Worm (Caenorhabditis elegans) whole organism, late embryonic: ENCODE data around the gene Y60A3A.19.
"Not testable (repeated sequence)": the region's sequence is repeated elsewhere in the genome, so short reads cannot be mapped to it uniquely, and the experiment has no call there.

Experiments used
- C38D4.7 ChIP-seq: fragments of 200-800 bp; sonication (Bioruptor generic); optimal IDR thresholded peaks from 2 replicates; lab custom pipeline; 2018; ENCODE audit warnings: mild to moderate bottlenecking, missing genetic modification characterization, moderate library complexity, missing compliant biosample characterization
- F13H6.1 ChIP-seq: sonication (generic microtip); optimal IDR thresholded peaks from 2 replicates; lab custom pipeline; 2016; ENCODE audit warnings: missing genetic modification characterization, missing compliant biosample characterization
- Y22D7AL.16 ChIP-seq: sonication (generic microtip); optimal IDR thresholded peaks from 2 replicates; lab custom pipeline; 2016; ENCODE audit warnings: missing genetic modification characterization, missing compliant biosample characterization
- ama-1 ChIP-seq: fragments of 150-350 bp; optimal IDR thresholded peaks from 2 replicates; lab custom pipeline; 2014
- ceh-14 ChIP-seq: sonication (generic microtip); optimal IDR thresholded peaks from 2 replicates; lab custom pipeline; 2016; ENCODE audit warnings: missing genotype, missing genetic modification characterization, missing compliant biosample characterization
- ceh-18 ChIP-seq: sonication (generic microtip); optimal IDR thresholded peaks from 2 replicates; lab custom pipeline; 2016; ENCODE audit warnings: missing genetic modification characterization, missing compliant biosample characterization
- ceh-19 ChIP-seq: fragments of 200-800 bp; sonication (Bioruptor generic); optimal IDR thresholded peaks from 2 replicates; lab custom pipeline; 2018; ENCODE audit warnings: mild to moderate bottlenecking, missing genetic modification characterization, missing compliant biosample characterization
- ceh-2 ChIP-seq: sonication (generic microtip); optimal IDR thresholded peaks from 2 replicates; lab custom pipeline; 2016; ENCODE audit warnings: missing genotype, missing genetic modification characterization, missing compliant biosample characterization
- ceh-22 ChIP-seq: sonication (generic microtip); optimal IDR thresholded peaks from 2 replicates; lab custom pipeline; 2017; ENCODE audit warnings: missing biosample characterization, missing genetic modification characterization
- ceh-30 ChIP-seq: fragments of 150-350 bp; optimal IDR thresholded peaks from 2 replicates; lab custom pipeline; 2014; ENCODE audit warnings: missing biosample characterization, missing genetic modification characterization
- ceh-34 ChIP-seq: sonication (generic microtip); optimal IDR thresholded peaks from 2 replicates; lab custom pipeline; 2016; ENCODE audit warnings: mild to moderate bottlenecking, missing genetic modification characterization, missing compliant biosample characterization
- ceh-48 ChIP-seq: sonication (generic microtip); optimal IDR thresholded peaks from 2 replicates; lab custom pipeline; 2016; ENCODE audit warnings: missing genetic modification characterization, inconsistent platforms, missing compliant biosample characterization
- ceh-6 ChIP-seq: fragments of 200-800 bp; sonication (Bioruptor generic); optimal IDR thresholded peaks from 2 replicates; lab custom pipeline; 2018; ENCODE audit warnings: mild to moderate bottlenecking, missing genetic modification characterization, missing compliant biosample characterization
- dmd-4 ChIP-seq: sonication (generic microtip); optimal IDR thresholded peaks from 2 replicates; lab custom pipeline; 2016; ENCODE audit warnings: borderline replicate concordance, missing genetic modification characterization, missing compliant biosample characterization
- dve-1 ChIP-seq: sonication (generic microtip); optimal IDR thresholded peaks from 2 replicates; lab custom pipeline; 2017; ENCODE audit warnings: antibody characterized with exemption, mild to moderate bottlenecking, missing genetic modification characterization, missing compliant biosample characterization
- elt-2 ChIP-seq: sonication (generic microtip); optimal IDR thresholded peaks from 2 replicates; lab custom pipeline; 2016; ENCODE audit warnings: missing genetic modification reagents, missing genetic modification characterization, missing compliant biosample characterization
- ets-4 ChIP-seq: sonication (generic microtip); optimal IDR thresholded peaks from 2 replicates; lab custom pipeline; 2016; ENCODE audit warnings: missing genetic modification characterization, missing compliant biosample characterization
- eyg-1 ChIP-seq: sonication (generic microtip); optimal IDR thresholded peaks from 2 replicates; lab custom pipeline; 2016; ENCODE audit warnings: missing genotype, missing genetic modification characterization, missing compliant biosample characterization
- fax-1 ChIP-seq: sonication (generic microtip); optimal IDR thresholded peaks from 2 replicates; lab custom pipeline; 2016; ENCODE audit warnings: missing genotype, missing genetic modification characterization, missing compliant biosample characterization
- fkh-10 ChIP-seq: fragments of 150-350 bp; optimal IDR thresholded peaks from 2 replicates; lab custom pipeline; 2014; ENCODE audit warnings: missing biosample characterization, missing genetic modification reagents, missing genetic modification characterization
- gmeb-2 ChIP-seq: sonication (generic microtip); optimal IDR thresholded peaks from 2 replicates; lab custom pipeline; 2016; ENCODE audit warnings: missing genetic modification characterization, inconsistent platforms, missing compliant biosample characterization
- hlh-30 ChIP-seq: sonication (generic microtip); optimal IDR thresholded peaks from 2 replicates; lab custom pipeline; 2017; ENCODE audit warnings: antibody characterized with exemption, missing genetic modification characterization, missing compliant biosample characterization; ENCODE audit not compliant: insufficient read depth
- hlh-6 ChIP-seq: sonication (generic microtip); optimal IDR thresholded peaks from 2 replicates; lab custom pipeline; 2016; ENCODE audit warnings: missing genotype, missing genetic modification characterization, missing compliant biosample characterization
- nfya-1 ChIP-seq: sonication (generic microtip); optimal IDR thresholded peaks from 2 replicates; lab custom pipeline; 2017; ENCODE audit warnings: missing genetic modification characterization, mild to moderate bottlenecking, missing compliant biosample characterization, antibody characterized with exemption, moderate library complexity
- nhr-11 ChIP-seq: fragments of 150-350 bp; optimal IDR thresholded peaks from 2 replicates; lab custom pipeline; 2014; ENCODE audit warnings: missing biosample characterization, missing genetic modification characterization
- npax-4 ChIP-seq: sonication (generic microtip); optimal IDR thresholded peaks from 2 replicates; lab custom pipeline; 2016; ENCODE audit warnings: missing genetic modification characterization, missing compliant biosample characterization
- odd-2 ChIP-seq: sonication (generic microtip); optimal IDR thresholded peaks from 2 replicates; lab custom pipeline; 2017; ENCODE audit warnings: antibody characterized with exemption, mild to moderate bottlenecking, missing genetic modification characterization, missing compliant biosample characterization
- pat-9 ChIP-seq: fragments of 200-800 bp; sonication (Bioruptor generic); optimal IDR thresholded peaks from 2 replicates; lab custom pipeline; 2018; ENCODE audit warnings: mild to moderate bottlenecking, missing genetic modification characterization, moderate library complexity, missing compliant biosample characterization
- pax-1 ChIP-seq: fragments of 150-350 bp; optimal IDR thresholded peaks from 2 replicates; lab custom pipeline; 2014; ENCODE audit warnings: missing biosample characterization, missing genetic modification characterization
- pqm-1 ChIP-seq: sonication (generic microtip); optimal IDR thresholded peaks from 2 replicates; lab custom pipeline; 2016; ENCODE audit warnings: missing genetic modification characterization, missing compliant biosample characterization
- rnt-1 ChIP-seq: sonication (generic microtip); optimal IDR thresholded peaks from 2 replicates; lab custom pipeline; 2016; ENCODE audit warnings: missing genetic modification characterization, missing compliant biosample characterization
- sdc-2 ChIP-seq: sonication (generic microtip); optimal IDR thresholded peaks from 2 replicates; lab custom pipeline; 2016; ENCODE audit warnings: missing genotype, missing genetic modification characterization, missing compliant biosample characterization
- sox-4 ChIP-seq: sonication (generic microtip); optimal IDR thresholded peaks from 2 replicates; lab custom pipeline; 2017; ENCODE audit warnings: mild to moderate bottlenecking, missing genetic modification characterization, inconsistent platforms, missing compliant biosample characterization
- unc-3 ChIP-seq, 2 experiments: fragments of 200-800 bp in 1 of 2; sonication (Bioruptor generic) in 1 of 2; sonication (generic microtip) in 1 of 2; conservative IDR thresholded peaks in 1 of 2; optimal IDR thresholded peaks in 1 of 2; 2 replicates each; pipeline versions ENCODE4 v1.3.6 to Lab custom; 2016 to 2022; ENCODE audit warnings: missing compliant biosample characterization in 2 of 2, missing genetic modification characterization in 2 of 2, missing genetic modification reagents in 1 of 2
- unc-42 ChIP-seq: sonication (generic microtip); optimal IDR thresholded peaks from 2 replicates; lab custom pipeline; 2016; ENCODE audit warnings: missing genotype, missing genetic modification characterization, missing compliant biosample characterization
- unc-86 ChIP-seq: sonication (generic microtip); optimal IDR thresholded peaks from 2 replicates; lab custom pipeline; 2016; ENCODE audit warnings: missing genetic modification characterization, missing compliant biosample characterization

The Y60A3A.19 gene

ce11 chrV:19949721-19950120 is 33.4 kb downstream of the Y60A3A.19 start, which contains the start of gene Y60A3A.8:
TSS of gene Y60A3A.8 (plus strand) at chrV:19949978.
- TF ChIP-seq eyg-1, ceh-34, sdc-2 (tag; lab: Kevin White, UChicago): not testable (repeated sequence)

- no peak for TF ChIP-seq C38D4.7 (GFP tag; lab: Kevin White, UChicago)
- no peak for TF ChIP-seq dmd-4 (tag; lab: Kevin White, UChicago)
- no peak for TF ChIP-seq hlh-6 (tag; lab: Kevin White, UChicago)
- TF ChIP-seq unc-3 (GFP tag; conservative IDR thresholded peaks at IDR 0.05; lab: Robert Waterston, UW) = no peak
- no peak for TF ChIP-seq unc-3 (tag; optimal IDR thresholded peaks at IDR 0.05; lab: Kevin White, UChicago)
- TF ChIP-seq odd-2 (tag; lab: Kevin White, UChicago) = no peak
- no peak for TF ChIP-seq rnt-1 (tag; lab: Kevin White, UChicago)
- no peak for TF ChIP-seq elt-2 (tag; lab: Kevin White, UChicago)
- no peak for TF ChIP-seq pax-1
- no peak for TF ChIP-seq ceh-18
- no peak for TF ChIP-seq ets-4 (tag; lab: Kevin White, UChicago)
- no peak for TF ChIP-seq nfya-1 (tag; lab: Kevin White, UChicago)
- TF ChIP-seq nhr-11 = no peak
- no peak for TF ChIP-seq ceh-22
- TF ChIP-seq, all 69 proteins: peak for 0
These were observed 38.1 kb downstream of the Y60A3A.19 start for ce11 chrV:19954491-19954890.

ce11 chrV:19955171-19955570 is 38.8 kb downstream of the Y60A3A.19 start, which contains the start of gene abhd-3.1:
TSS of gene abhd-3.1 (plus strand) at chrV:19955488.
- no peak for TF ChIP-seq Y22D7AL.16
- TF ChIP-seq ceh-30 (tag; lab: Kevin White, UChicago) = no peak
- TF ChIP-seq pat-9 (tag; lab: Kevin White, UChicago) = no peak
- no peak for TF ChIP-seq gmeb-2 (tag; lab: Kevin White, UChicago)
- no peak for TF ChIP-seq dve-1 (tag; lab: Kevin White, UChicago)
- TF ChIP-seq ceh-48 (tag; lab: Kevin White, UChicago) = no peak
- TF ChIP-seq fkh-10 (GFP tag; lab: Kevin White, UChicago) = no peak
- no peak for TF ChIP-seq hlh-6 (tag; lab: Kevin White, UChicago)
- no peak for TF ChIP-seq eyg-1 (tag; lab: Kevin White, UChicago)
- TF ChIP-seq pqm-1 = no peak
- TF ChIP-seq ceh-14 = no peak
- no peak for TF ChIP-seq sox-4
- TF ChIP-seq, all 69 proteins: peak for 0

ce11 chrV:19958744-19959143 is 42.4 kb downstream of the Y60A3A.19 start, which contains the start of gene srh-172:
TSS of gene srh-172 (plus strand) at chrV:19959044.
- TF ChIP-seq dve-1 (tag; lab: Kevin White, UChicago) = no peak
- no peak for TF ChIP-seq ceh-2 (tag; lab: Kevin White, UChicago)
- no peak for TF ChIP-seq Y22D7AL.16
- TF ChIP-seq unc-42 (tag; lab: Kevin White, UChicago) = no peak
- no peak for TF ChIP-seq hlh-30 (tag; lab: Kevin White, UChicago)
- no peak for TF ChIP-seq ceh-19
- TF ChIP-seq ama-1 (lab: Kevin White, UChicago) = no peak
- TF ChIP-seq gmeb-2 (tag; lab: Kevin White, UChicago) = no peak
- TF ChIP-seq ceh-48 (tag; lab: Kevin White, UChicago) = no peak
- no peak for TF ChIP-seq npax-4 (tag; lab: Kevin White, UChicago)
- no peak for TF ChIP-seq sox-4
- TF ChIP-seq F13H6.1 (tag; lab: Kevin White, UChicago) = no peak
- TF ChIP-seq unc-86 = no peak
- TF ChIP-seq fax-1 (tag; lab: Kevin White, UChicago) = no peak
- TF ChIP-seq ceh-6 (GFP tag; lab: Kevin White, UChicago) = no peak
